Fruit fly (Drosophila melanogaster): ENCODE measurements around the gene per.
A peak's percentile ranks its signal among the peaks of the same experiment; 100 is the strongest.

Gene per

DNA sequence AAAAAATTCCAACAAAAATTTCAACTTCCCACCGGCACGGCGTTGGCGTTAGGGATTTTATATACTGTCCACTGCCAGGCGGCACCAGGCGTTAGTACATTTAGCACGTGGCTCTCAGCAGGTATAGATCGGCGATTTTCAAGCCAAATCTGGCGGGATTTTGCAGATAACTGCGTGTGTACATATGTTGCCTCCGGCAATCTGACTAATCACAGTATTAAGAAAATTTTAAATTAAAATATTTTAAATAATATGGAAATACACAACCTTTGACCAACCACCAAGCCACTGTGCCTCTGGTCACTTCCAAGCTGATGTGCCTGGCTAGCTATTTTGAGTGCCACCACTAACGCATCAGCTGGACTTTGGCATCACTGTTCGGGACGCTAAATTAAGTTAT is 46.7 kb downstream of the per start, which contains the start of the genes ttm50 and CG2712:
Gene ttm50 (minus strand): TSS at position 64 of the 400 bp plus-strand sequence.
Gene CG2712 (plus strand): TSS at position 343 of the 400 bp plus-strand sequence.
- TF ChIP-seq GATAd (GFP tag; optimal IDR thresholded peaks at IDR 0.05), result no peak
- peak; percentile 79 for TF ChIP-seq HLH106 (tag; optimal IDR thresholded peaks at IDR 0.05)
- no peak for TF ChIP-seq Vsx2 (GFP tag; optimal IDR thresholded peaks at IDR 0.05; ENCODE audit: partially characterized antibody)
- TF ChIP-seq br (GFP tag; optimal IDR thresholded peaks at IDR 0.05), result no peak
- no peak for TF ChIP-seq jim (GFP tag; optimal IDR thresholded peaks at IDR 0.05)
- TF ChIP-seq Mio (GFP tag; optimal IDR thresholded peaks at IDR 0.05), result no peak
- TF ChIP-seq Hr78 (GFP tag; optimal IDR thresholded peaks at IDR 0.05), result no peak
- TF ChIP-seq Sp1 (GFP tag; optimal IDR thresholded peaks at IDR 0.05), result peak; percentile 65
- TF ChIP-seq sv (GFP tag; optimal IDR thresholded peaks at IDR 0.05), result peak; percentile 46
- TF ChIP-seq CG9705 (GFP tag; optimal IDR thresholded peaks at IDR 0.05), result peak; percentile 65
- TF ChIP-seq h (GFP tag; optimal IDR thresholded peaks at IDR 0.05), result no peak
- TF ChIP-seq Dfd (GFP tag; optimal IDR thresholded peaks at IDR 0.05), result no peak
- TF ChIP-seq dmrt93B (GFP tag; optimal IDR thresholded peaks at IDR 0.05), result no peak
- TF ChIP-seq lola (GFP tag; optimal IDR thresholded peaks at IDR 0.05), result no peak
- no peak for TF ChIP-seq Hnf4 (GFP tag; optimal IDR thresholded peaks at IDR 0.05)
- no peak for TF ChIP-seq CG32264 (GFP tag; optimal IDR thresholded peaks at IDR 0.05)
- no peak for TF ChIP-seq brk (GFP tag; optimal IDR thresholded peaks at IDR 0.05)
- TF ChIP-seq rgr (GFP tag; optimal IDR thresholded peaks at IDR 0.05), result no peak
- no peak for TF ChIP-seq N (GFP tag; optimal IDR thresholded peaks at IDR 0.05)
- peak; percentile 99 for TF ChIP-seq Myc (optimal IDR thresholded peaks at IDR 0.05)
- no peak for TF ChIP-seq fru (GFP tag; optimal IDR thresholded peaks at IDR 0.05)
- TF ChIP-seq CrebA (GFP tag; optimal IDR thresholded peaks at IDR 0.05; ENCODE audit: borderline replicate concordance), result no peak
- no peak for TF ChIP-seq sage (GFP tag; optimal IDR thresholded peaks at IDR 0.05)
- TF ChIP-seq psq (GFP tag; optimal IDR thresholded peaks at IDR 0.05), result peak; percentile 22
- TF ChIP-seq Abd-B (GFP tag; optimal IDR thresholded peaks at IDR 0.05), result no peak
- no peak for TF ChIP-seq Hr83 (GFP tag; optimal IDR thresholded peaks at IDR 0.05; ENCODE audit: poor library complexity, severe bottlenecking)
- TF ChIP-seq foxo (GFP tag; optimal IDR thresholded peaks at IDR 0.05), result no peak
- TF ChIP-seq OdsH (GFP tag; optimal IDR thresholded peaks at IDR 0.05), result peak; percentile 12
- peak; percentile 17 for TF ChIP-seq ey (GFP tag; optimal IDR thresholded peaks at IDR 0.05)
- no peak for TF ChIP-seq usp (GFP tag; optimal IDR thresholded peaks at IDR 0.05)
- no peak for TF ChIP-seq Dif (GFP tag; optimal IDR thresholded peaks at IDR 0.05; ENCODE audit: partially characterized antibody)
- peak; percentile 78 for TF ChIP-seq woc (GFP tag; optimal IDR thresholded peaks at IDR 0.05)
- no peak for TF ChIP-seq pan (optimal IDR thresholded peaks at IDR 0.05)
- no peak for TF ChIP-seq dl (GFP tag; optimal IDR thresholded peaks at IDR 0.05; ENCODE audit: insufficient read depth in 1 of 2, partially characterized antibody in 2 of 2)
- TF ChIP-seq Jra (GFP tag; optimal IDR thresholded peaks at IDR 0.05), result no peak
- TF ChIP-seq tai (GFP tag; optimal IDR thresholded peaks at IDR 0.05), result no peak
- TF ChIP-seq dsf (GFP tag; optimal IDR thresholded peaks at IDR 0.05; ENCODE audit: borderline replicate concordance), result no peak

DNA sequence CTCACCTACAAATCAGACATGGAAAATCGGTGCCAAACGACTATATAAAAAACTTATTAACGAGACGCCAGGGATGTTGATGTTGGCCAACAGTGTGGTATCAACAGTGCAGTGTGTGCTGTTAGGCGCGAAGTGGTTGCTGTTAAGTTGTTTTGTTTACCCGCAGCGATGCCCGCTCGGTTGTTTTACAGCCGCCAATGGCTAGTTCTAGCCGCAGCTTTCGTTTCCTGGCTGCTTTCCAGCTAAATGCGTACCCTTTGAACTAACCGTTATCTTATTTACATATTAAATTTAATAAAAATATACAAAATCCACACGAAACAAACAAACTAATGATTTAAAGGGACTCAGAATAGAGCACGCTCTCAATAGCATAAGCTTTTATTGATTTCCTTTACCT is 53.3 kb downstream of the per start, which contains the start of gene crm:
Gene crm (minus strand): TSS at position 111 of the 400 bp plus-strand sequence.
- TF ChIP-seq Rel (GFP tag; optimal IDR thresholded peaks at IDR 0.05) (no peak), Rel (tag; optimal IDR thresholded peaks at IDR 0.05) (peak; percentile 5), OdsH (GFP tag; optimal IDR thresholded peaks at IDR 0.05) (no peak), h (GFP tag; optimal IDR thresholded peaks at IDR 0.05) (no peak), woc (GFP tag; optimal IDR thresholded peaks at IDR 0.05) (peak; percentile 39), Myc (optimal IDR thresholded peaks at IDR 0.05) (peak; percentile 94), CG9705 (GFP tag; optimal IDR thresholded peaks at IDR 0.05) (no peak)

DNA sequence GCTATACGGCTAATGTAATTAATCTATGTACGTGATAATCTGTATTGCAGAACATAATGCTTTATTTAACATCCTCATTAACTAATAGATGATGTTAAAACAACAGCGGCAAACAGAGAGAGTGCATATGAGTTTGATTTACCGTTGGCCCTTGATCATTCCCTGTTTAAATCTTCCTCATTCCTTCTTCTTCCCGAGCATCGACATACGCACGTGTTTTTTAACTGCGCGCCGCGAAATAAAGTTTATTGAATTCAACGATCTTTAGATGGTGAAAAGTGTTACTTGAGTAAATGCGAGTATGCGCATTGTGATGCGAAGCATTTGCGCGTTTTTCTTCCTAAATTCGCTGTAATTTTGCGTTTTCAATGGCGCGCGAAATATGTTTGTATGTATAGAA is 54.7 kb downstream of the per start, which contains the start of gene kirre:
Gene kirre (plus strand): TSS at position 301 of the 400 bp plus-strand sequence.
- TF ChIP-seq Hr83 (GFP tag; optimal IDR thresholded peaks at IDR 0.05; ENCODE audit: poor library complexity, severe bottlenecking) (no peak), N (GFP tag; optimal IDR thresholded peaks at IDR 0.05) (no peak), Myc (optimal IDR thresholded peaks at IDR 0.05) (no peak)

Data from whole organism, wandering third instar larva.